Worm (Caenorhabditis elegans) whole organism, young adult: ENCODE data around the gene C11E4.6.

Source experiments
- F49E8.2 ChIP-seq: sonication (generic microtip); optimal IDR thresholded peaks from 3 replicates; lab custom pipeline; 2017; ENCODE audit warnings: missing genetic modification characterization, mild to moderate bottlenecking, missing compliant biosample characterization, antibody characterized with exemption, moderate library complexity; ENCODE audit not compliant: insufficient read depth
- T26A5.8 ChIP-seq: sonication (generic microtip); optimal IDR thresholded peaks from 2 replicates; lab custom pipeline; 2016; ENCODE audit warnings: missing genetic modification characterization, missing compliant biosample characterization
- Y56A3A.18 ChIP-seq: fragments of 200-800 bp; sonication (Bioruptor generic); IDR thresholded peaks from 2 replicates; pipeline ENCODE4 v1.3.6; 2022; ENCODE audit warnings: missing genetic modification reagents, missing genetic modification characterization, missing compliant biosample characterization
- Y95B8A.8 ChIP-seq: fragments of 200-800 bp; sonication (Bioruptor generic); IDR thresholded peaks from 2 replicates; pipeline ENCODE4 v1.3.6; 2022; ENCODE audit warnings: missing genetic modification reagents, missing genetic modification characterization, missing compliant biosample characterization
- akir-1 ChIP-seq: fragments of 200-800 bp; sonication (Bioruptor generic); optimal IDR thresholded peaks from 2 replicates; lab custom pipeline; 2018; ENCODE audit warnings: mild to moderate bottlenecking, missing genetic modification characterization, moderate library complexity, missing compliant biosample characterization
- aptf-2 ChIP-seq: fragments of 200-800 bp; sonication (Bioruptor generic); conservative IDR thresholded peaks from 2 replicates; pipeline ENCODE4 v1.3.6; 2022; ENCODE audit warnings: missing genetic modification reagents, missing genetic modification characterization, missing compliant biosample characterization
- ceh-100 ChIP-seq: fragments of 200-800 bp; sonication (Bioruptor generic); IDR thresholded peaks from 2 replicates; pipeline ENCODE4 v1.3.6; 2022; ENCODE audit warnings: missing genetic modification reagents, missing genetic modification characterization, missing compliant biosample characterization
- fkh-3 ChIP-seq: sonication (generic microtip); optimal IDR thresholded peaks from 2 replicates; lab custom pipeline; 2016; ENCODE audit warnings: mild to moderate bottlenecking, missing genetic modification characterization, missing compliant biosample characterization
- hsf-1 ChIP-seq: fragments of 200-800 bp; sonication (Bioruptor generic); IDR thresholded peaks from 2 replicates; pipeline ENCODE4 v1.3.6; 2022; ENCODE audit warnings: missing genetic modification reagents, missing genetic modification characterization, missing compliant biosample characterization
- lin-26 ChIP-seq: fragments of 200-800 bp; sonication (Bioruptor generic); IDR thresholded peaks from 2 replicates; pipeline ENCODE4 v1.3.6; 2022; ENCODE audit warnings: missing genetic modification reagents, missing genetic modification characterization, missing compliant biosample characterization
- nhr-120 ChIP-seq: fragments of 200-800 bp; sonication (Bioruptor generic); IDR thresholded peaks from 2 replicates; pipeline ENCODE4 v1.3.6; 2022; ENCODE audit warnings: missing genetic modification characterization, missing compliant biosample characterization
- sdz-38 ChIP-seq: sonication (generic microtip); optimal IDR thresholded peaks from 2 replicates; lab custom pipeline; 2016; ENCODE audit warnings: missing genotype, missing genetic modification characterization, missing compliant biosample characterization
- unc-62 ChIP-seq: fragments of 150-350 bp; optimal IDR thresholded peaks from 2 replicates; lab custom pipeline; 2014; ENCODE audit warnings: missing biosample characterization, missing genetic modification reagents, missing genetic modification characterization

DNA sequence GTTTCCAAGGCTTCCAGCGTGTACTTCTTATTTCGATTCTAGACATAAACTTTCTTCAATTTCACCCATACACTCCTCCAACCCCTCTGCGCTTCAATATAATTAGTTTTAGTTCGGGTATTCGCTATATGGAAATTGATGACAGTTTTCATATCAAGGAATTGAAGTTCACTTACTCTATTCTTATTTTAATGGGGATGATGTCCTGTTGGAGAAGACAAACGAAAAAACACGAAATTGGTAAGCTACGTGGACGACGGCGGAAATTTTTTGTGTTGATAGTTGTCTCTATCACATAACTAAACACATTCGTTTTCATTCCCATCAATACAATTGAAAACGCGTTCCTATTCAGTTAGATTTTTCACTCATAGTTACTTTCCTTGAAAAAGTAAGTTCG lies 25.0 kb downstream of the C11E4.6 start, which contains the start of gene F34H10.5:
- TF ChIP-seq hsf-1 (GFP tag; lab: Robert Waterston, UW) (no peak), sdz-38 (tag; lab: Kevin White, UChicago) (no peak), ceh-100 (GFP tag; lab: Robert Waterston, UW) (no peak), Y95B8A.8 (GFP tag; lab: Robert Waterston, UW) (no peak), F49E8.2 (no peak), unc-62 (no peak), akir-1 (GFP tag; lab: Kevin White, UChicago) (no peak), nhr-120 (no peak), lin-26 (GFP tag; lab: Robert Waterston, UW) (no peak), aptf-2 (GFP tag; lab: Robert Waterston, UW) (no peak), Y56A3A.18 (GFP tag; lab: Robert Waterston, UW) (no peak), T26A5.8 (no peak), fkh-3 (tag; lab: Kevin White, UChicago) (no peak)
